Fruit fly (Drosophila melanogaster): Measurements from ENCODE around the gene Zasp66.

dm6 chr3L:8575844-8576842 lies 48.0 kb upstream of the Zasp66 start, which contains the start of the genes CG6638 and CG43078:
- TF ChIP-seq psq (optimal IDR thresholded peaks at IDR 0.05) (no peak), pan (optimal IDR thresholded peaks at IDR 0.05) (no peak)
